Fruit fly (Drosophila melanogaster) whole organism, embryonic: ENCODE measurements around the gene CG5853.

ENCODE experiments used
- Dbx ChIP-seq: fragments of 200-800 bp; sonication (Bioruptor generic); IDR thresholded peaks from 3 replicates; pipeline ENCODE4 v1.3.6; 2022; ENCODE audit warnings: missing biosample characterization, missing genetic modification characterization
- psq ChIP-seq: fragments of 200-800 bp; sonication (Bioruptor generic); optimal IDR thresholded peaks from 2 replicates; lab custom pipeline; 2017; ENCODE audit warnings: missing biosample characterization, missing genetic modification characterization
- repo ChIP-seq: fragments of 200-800 bp; sonication (Bioruptor generic); optimal IDR thresholded peaks from 2 replicates; lab custom pipeline; 2016; ENCODE audit warnings: missing biosample characterization, missing genetic modification characterization
- tgo ChIP-seq: fragments of 200-800 bp; sonication (Bioruptor generic); IDR thresholded peaks from 3 replicates; pipeline ENCODE4 v1.3.6; 2022; ENCODE audit warnings: missing biosample characterization, missing genetic modification characterization

dm6 chr2L:9930280-9930679, 17.2 kb downstream of the CG5853 start, which contains the start of gene CG42367:
- TF ChIP-seq Dbx (no peak), tgo (no peak), repo (GFP tag; lab: Kevin White, UChicago) (no peak), psq (GFP tag; lab: Kevin White, UChicago) (no peak)
